1 fruit fly cellular context compared by ENCODE assay signal in the genomic region with DNA sequence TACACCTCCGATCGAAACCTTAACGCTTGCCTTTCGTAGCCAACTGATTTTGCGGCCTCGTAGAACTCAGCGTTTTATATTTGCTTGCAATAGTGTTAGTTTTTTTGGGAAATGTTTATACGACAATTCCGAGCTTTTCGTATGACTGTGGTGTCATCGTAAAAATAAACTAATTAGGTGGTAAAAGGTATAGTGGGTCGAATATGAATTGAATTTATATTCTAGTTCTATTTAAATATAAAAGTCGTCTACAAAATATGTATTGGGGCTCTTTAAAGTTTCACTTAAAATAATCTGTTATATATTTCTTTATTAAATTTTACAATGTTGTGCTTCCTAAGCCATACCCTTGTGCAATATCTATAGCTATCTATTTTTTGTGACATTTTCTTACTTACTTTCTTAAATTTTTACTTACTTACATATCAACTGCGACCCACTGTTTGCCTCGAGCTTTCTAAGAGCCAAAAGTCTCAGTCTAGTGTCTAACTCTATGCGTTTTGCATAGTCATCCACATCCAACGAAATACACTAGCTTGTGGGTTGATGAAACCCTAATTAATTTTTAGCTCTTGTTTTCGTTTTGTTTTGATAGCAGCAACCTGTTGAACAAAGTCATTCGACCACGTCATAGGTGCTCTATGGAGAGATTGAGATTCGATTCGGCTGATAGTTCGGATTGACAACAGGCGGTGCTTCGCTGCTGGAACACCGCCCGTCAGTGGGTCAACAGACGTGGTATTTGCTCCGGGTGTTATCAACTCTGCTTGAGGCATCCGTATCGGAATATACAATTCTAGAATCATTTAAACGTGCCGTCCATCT.
TF ChIP-seq lines count a peak whose summit lies in the region.

A gene (minus strand): TSS at position 51 of the 825 bp plus-strand sequence.

TF ChIP-seq in whole organism, embryonic, 481 proteins besides CTCF, POLR2A, EP300 and RAD21 (continued from another document and continues in another):
- TF ChIP-seq Side (GFP tag; optimal IDR thresholded peaks at IDR 0.05; lab: Kevin White, UChicago) = no peak
- no peak for TF ChIP-seq crol (GFP tag; IDR thresholded peaks at IDR 0.05; lab: Robert Waterston, UW)
- no peak for TF ChIP-seq CG13123 (GFP tag; optimal IDR thresholded peaks at IDR 0.05; lab: Kevin White, UChicago)
- TF ChIP-seq sna (GFP tag; IDR thresholded peaks at IDR 0.05; lab: Robert Waterston, UW; ENCODE audit: partially characterized antibody) = no peak
- TF ChIP-seq chn (GFP tag; optimal IDR thresholded peaks at IDR 0.05; lab: Kevin White, UChicago) = no peak
- TF ChIP-seq HLHmδ (GFP tag; optimal IDR thresholded peaks at IDR 0.05; lab: Kevin White, UChicago) = no peak
- peak; percentile 36 for TF ChIP-seq ewg (GFP tag; optimal IDR thresholded peaks at IDR 0.05; lab: Kevin White, UChicago)
- TF ChIP-seq Camta (GFP tag; optimal IDR thresholded peaks at IDR 0.05; lab: Kevin White, UChicago) = peak; percentile 4
- no peak; the same call in 1 of the 2 replicates for TF ChIP-seq ssp (GFP tag; IDR thresholded peaks at IDR 0.05; lab: Robert Waterston, UW)
- no peak for TF ChIP-seq gsb-n (tag; optimal IDR thresholded peaks at IDR 0.05; lab: Kevin White, UChicago)
- no peak for TF ChIP-seq Lhr (GFP tag; optimal IDR thresholded peaks at IDR 0.05; lab: Kevin White, UChicago)
- TF ChIP-seq sqz (GFP tag; optimal IDR thresholded peaks at IDR 0.05; lab: Kevin White, UChicago) = peak; percentile 52
- TF ChIP-seq Kr (GFP tag; optimal IDR thresholded peaks at IDR 0.05; lab: Kevin White, UChicago) = no peak
- TF ChIP-seq p53 (GFP tag; optimal IDR thresholded peaks at IDR 0.05; lab: Kevin White, UChicago) = no peak
- no peak for TF ChIP-seq CG12769 (tag; optimal IDR thresholded peaks at IDR 0.05; lab: Kevin White, UChicago)
- peak; percentile 76 for TF ChIP-seq fd3F (GFP tag; optimal IDR thresholded peaks at IDR 0.05; lab: Kevin White, UChicago)
- TF ChIP-seq CG31224 (GFP tag; IDR thresholded peaks at IDR 0.05; lab: Robert Waterston, UW) = peak; percentile 82
- TF ChIP-seq CG6689 (GFP tag; IDR thresholded peaks at IDR 0.05; lab: Robert Waterston, UW) = peak; percentile 82
- no peak; the same call in 2 of the 3 replicates for TF ChIP-seq CG14860 (GFP tag; IDR thresholded peaks at IDR 0.05; lab: Robert Waterston, UW; ENCODE audit: partially characterized antibody)
- TF ChIP-seq trh (GFP tag; optimal IDR thresholded peaks at IDR 0.05; lab: Kevin White, UChicago) = no peak
- TF ChIP-seq klu (GFP tag; IDR thresholded peaks at IDR 0.05; lab: Robert Waterston, UW) = no peak; the same call in 1 of the 2 replicates
- TF ChIP-seq ken (GFP tag; IDR thresholded peaks at IDR 0.05; lab: Robert Waterston, UW) = no peak
- TF ChIP-seq Sox100B (GFP tag; optimal IDR thresholded peaks at IDR 0.05; lab: Kevin White, UChicago) = peak; percentile 90
- no peak for TF ChIP-seq shn (GFP tag; optimal IDR thresholded peaks at IDR 0.05; lab: Kevin White, UChicago)
- no peak for TF ChIP-seq ab (GFP tag; optimal IDR thresholded peaks at IDR 0.05; lab: Kevin White, UChicago)
- TF ChIP-seq lilli (GFP tag; optimal IDR thresholded peaks at IDR 0.05; lab: Kevin White, UChicago) = peak; percentile 67
- no peak for TF ChIP-seq da (GFP tag; optimal IDR thresholded peaks at IDR 0.05; lab: Kevin White, UChicago)
- peak; percentile 50 for TF ChIP-seq CG3995 (GFP tag; optimal IDR thresholded peaks at IDR 0.05; lab: Kevin White, UChicago)
- TF ChIP-seq CG6791 (GFP tag; IDR thresholded peaks at IDR 0.05; lab: Robert Waterston, UW; ENCODE audit: partially characterized antibody) = no peak
- peak; percentile 89 for TF ChIP-seq CG13424 (tag; optimal IDR thresholded peaks at IDR 0.05; lab: Kevin White, UChicago)
- peak; percentile 64; the same call in 1 of the 2 replicates for TF ChIP-seq Oaz (GFP tag; IDR thresholded peaks at IDR 0.05; lab: Robert Waterston, UW)
- peak; percentile 86 for TF ChIP-seq CG9215 (GFP tag; IDR thresholded peaks at IDR 0.05; lab: Robert Waterston, UW)
- TF ChIP-seq sisA (GFP tag; IDR thresholded peaks at IDR 0.05; lab: Robert Waterston, UW) = peak; percentile 52
- TF ChIP-seq tgo (GFP tag; IDR thresholded peaks at IDR 0.05; lab: Robert Waterston, UW) = peak; percentile 70; the same call in 2 of the 3 replicates
- TF ChIP-seq Bdp1 (GFP tag; optimal IDR thresholded peaks at IDR 0.05; lab: Kevin White, UChicago) = no peak
- TF ChIP-seq CG2875 (GFP tag; optimal IDR thresholded peaks at IDR 0.05; lab: Kevin White, UChicago) = peak; percentile 39
- TF ChIP-seq CG4282 (GFP tag; optimal IDR thresholded peaks at IDR 0.05; lab: Kevin White, UChicago) = no peak
- TF ChIP-seq tup (GFP tag; optimal IDR thresholded peaks at IDR 0.05; lab: Kevin White, UChicago) = no peak
- peak; percentile 50 for TF ChIP-seq nau (GFP tag; optimal IDR thresholded peaks at IDR 0.05; lab: Kevin White, UChicago)
- no peak for TF ChIP-seq Elba2 (GFP tag; optimal IDR thresholded peaks at IDR 0.05; lab: Kevin White, UChicago)
- TF ChIP-seq ATbp (GFP tag; optimal IDR thresholded peaks at IDR 0.05; lab: Kevin White, UChicago) = peak; percentile 70
- peak; percentile 58 for TF ChIP-seq Usf (GFP tag; optimal IDR thresholded peaks at IDR 0.05; lab: Kevin White, UChicago)
- TF ChIP-seq CG8388 (GFP tag; optimal IDR thresholded peaks at IDR 0.05; lab: Kevin White, UChicago) = peak; percentile 60
- peak; percentile 91 for TF ChIP-seq PHDP (tag; optimal IDR thresholded peaks at IDR 0.05; lab: Kevin White, UChicago)
- TF ChIP-seq chm (GFP tag; IDR thresholded peaks at IDR 0.05; lab: Robert Waterston, UW) = peak; percentile 37; the same call in 1 of the 2 replicates
- TF ChIP-seq Hr3 (GFP tag; optimal IDR thresholded peaks at IDR 0.05; lab: Kevin White, UChicago) = peak; percentile 71
- no peak for TF ChIP-seq CG33557 (GFP tag; optimal IDR thresholded peaks at IDR 0.05; lab: Kevin White, UChicago)
- TF ChIP-seq ERR (GFP tag; optimal IDR thresholded peaks at IDR 0.05; lab: Kevin White, UChicago) = no peak
- peak; percentile 44; the same call in 1 of the 3 replicates for TF ChIP-seq CG2889 (GFP tag; IDR thresholded peaks at IDR 0.05; lab: Robert Waterston, UW)
- peak; percentile 15 for TF ChIP-seq tin (GFP tag; optimal IDR thresholded peaks at IDR 0.05; lab: Kevin White, UChicago)
- TF ChIP-seq Eip74EF (GFP tag; optimal IDR thresholded peaks at IDR 0.05; lab: Kevin White, UChicago) = peak in 1 of 2 experiments; percentile 69
- TF ChIP-seq CG15514 (GFP tag; optimal IDR thresholded peaks at IDR 0.05; lab: Kevin White, UChicago) = peak; percentile 75
- 0 out of 2 replicates have a peak, but pooled peaks have one; percentile 64 for TF ChIP-seq ham (GFP tag; IDR thresholded peaks at IDR 0.05; lab: Robert Waterston, UW)
- peak; percentile 73 for TF ChIP-seq Med (GFP tag; lab: Kevin White, UChicago)
- TF ChIP-seq schlank (tag; optimal IDR thresholded peaks at IDR 0.05; lab: Kevin White, UChicago) = peak; percentile 60
- peak; percentile 89 for TF ChIP-seq sens (GFP tag; lab: Kevin White, UChicago)
- TF ChIP-seq CG4404 (GFP tag; IDR thresholded peaks at IDR 0.05; lab: Robert Waterston, UW) = peak; percentile 63
- TF ChIP-seq CG7372 (GFP tag; IDR thresholded peaks at IDR 0.05; lab: Robert Waterston, UW) = peak; percentile 94
- TF ChIP-seq dpn (GFP tag; optimal IDR thresholded peaks at IDR 0.05; lab: Kevin White, UChicago) = peak; percentile 18 to 51
- TF ChIP-seq dati (GFP tag; IDR thresholded peaks at IDR 0.05; lab: Robert Waterston, UW) = no peak
- peak; percentile 53 for TF ChIP-seq zfh2 (GFP tag; optimal IDR thresholded peaks at IDR 0.05; lab: Kevin White, UChicago)
- TF ChIP-seq CG31365 (tag; optimal IDR thresholded peaks at IDR 0.05; lab: Kevin White, UChicago) = no peak
- TF ChIP-seq ranshi (GFP tag; IDR thresholded peaks at IDR 0.05; lab: Robert Waterston, UW) = peak; percentile 62; the same call in 1 of the 2 replicates
- TF ChIP-seq CG43689 (GFP tag; IDR thresholded peaks at IDR 0.05; lab: Robert Waterston, UW) = no peak
- no peak for TF ChIP-seq CG5953 (GFP tag; IDR thresholded peaks at IDR 0.05; lab: Robert Waterston, UW)
- TF ChIP-seq fu2 (GFP tag; optimal IDR thresholded peaks at IDR 0.05; lab: Kevin White, UChicago) = peak; percentile 24
- no peak for TF ChIP-seq Mad (GFP tag; optimal IDR thresholded peaks at IDR 0.05; lab: Kevin White, UChicago)
- TF ChIP-seq CG16779 (GFP tag; IDR thresholded peaks at IDR 0.05; lab: Robert Waterston, UW) = peak; percentile 69; the same call in 1 of the 2 replicates
- no peak for TF ChIP-seq nerfin-2 (GFP tag; IDR thresholded peaks at IDR 0.05; lab: Robert Waterston, UW; ENCODE audit: partially characterized antibody)
- TF ChIP-seq Ptx1 (GFP tag; IDR thresholded peaks at IDR 0.05; lab: Robert Waterston, UW) = peak; percentile 81
- TF ChIP-seq seq (GFP tag; IDR thresholded peaks at IDR 0.05; lab: Robert Waterston, UW) = peak; percentile 80
- TF ChIP-seq CG12104 (GFP tag; optimal IDR thresholded peaks at IDR 0.05; lab: Kevin White, UChicago) = peak; percentile 68
- TF ChIP-seq bigmax (GFP tag; optimal IDR thresholded peaks at IDR 0.05; lab: Kevin White, UChicago) = no peak
- no peak for TF ChIP-seq crc (GFP tag; optimal IDR thresholded peaks at IDR 0.05; lab: Kevin White, UChicago)
- no peak for TF ChIP-seq dmrt11E (tag; optimal IDR thresholded peaks at IDR 0.05; lab: Kevin White, UChicago)
- TF ChIP-seq CG1529 (GFP tag; optimal IDR thresholded peaks at IDR 0.05; lab: Kevin White, UChicago) = peak; percentile 7
- TF ChIP-seq maf-S (GFP tag; optimal IDR thresholded peaks at IDR 0.05; lab: Kevin White, UChicago) = no peak
- no peak for TF ChIP-seq zf30C (GFP tag; optimal IDR thresholded peaks at IDR 0.05; lab: Kevin White, UChicago)
- peak; percentile 68 for TF ChIP-seq CG13775 (GFP tag; optimal IDR thresholded peaks at IDR 0.05; lab: Kevin White, UChicago)
- TF ChIP-seq CG17829 (tag; optimal IDR thresholded peaks at IDR 0.05; lab: Kevin White, UChicago) = peak; percentile 82
- 0 out of 3 replicates have a peak, but pooled peaks have one; percentile 49 for TF ChIP-seq CG3726 (GFP tag; IDR thresholded peaks at IDR 0.05; lab: Robert Waterston, UW)
- TF ChIP-seq CG7357 (GFP tag; IDR thresholded peaks at IDR 0.05; lab: Robert Waterston, UW) = peak; percentile 69
- TF ChIP-seq CG9817 (tag; optimal IDR thresholded peaks at IDR 0.05; lab: Kevin White, UChicago) = peak; percentile 74
- no peak for TF ChIP-seq gfzf (GFP tag; optimal IDR thresholded peaks at IDR 0.05; lab: Kevin White, UChicago)
- no peak for TF ChIP-seq ems (GFP tag; optimal IDR thresholded peaks at IDR 0.05; lab: Kevin White, UChicago)
- peak; percentile 20; the same call in 1 of the 2 replicates for TF ChIP-seq CG8765 (GFP tag; IDR thresholded peaks at IDR 0.05; lab: Robert Waterston, UW)
- TF ChIP-seq gce (GFP tag; IDR thresholded peaks at IDR 0.05; lab: Robert Waterston, UW) = 0 out of 3 replicates have a peak, but pooled peaks have one; percentile 21
- TF ChIP-seq CG30431 (GFP tag; optimal IDR thresholded peaks at IDR 0.05; lab: Kevin White, UChicago) = no peak
- peak; percentile 95 for TF ChIP-seq exex (tag; optimal IDR thresholded peaks at IDR 0.05; lab: Kevin White, UChicago)
- no peak for TF ChIP-seq CG9797 (GFP tag; optimal IDR thresholded peaks at IDR 0.05; lab: Kevin White, UChicago)
- TF ChIP-seq CG11504 (tag; optimal IDR thresholded peaks at IDR 0.05; lab: Kevin White, UChicago) = peak; percentile 84
- TF ChIP-seq stc (GFP tag; IDR thresholded peaks at IDR 0.05; lab: Robert Waterston, UW) = peak; percentile 84
- no peak for TF ChIP-seq CG16863 (GFP tag; optimal IDR thresholded peaks at IDR 0.05; lab: Kevin White, UChicago)
- TF ChIP-seq Doc3 (GFP tag; IDR thresholded peaks at IDR 0.05; lab: Robert Waterston, UW; ENCODE audit: partially characterized antibody) = no peak
- TF ChIP-seq CG4617 (GFP tag; optimal IDR thresholded peaks at IDR 0.05; lab: Kevin White, UChicago; ENCODE audit: borderline replicate concordance) = no peak
- no peak for TF ChIP-seq hbn (GFP tag; IDR thresholded peaks at IDR 0.05; lab: Robert Waterston, UW; ENCODE audit: partially characterized antibody)
- no peak for TF ChIP-seq wor (GFP tag; IDR thresholded peaks at IDR 0.05; lab: Robert Waterston, UW)
- peak; percentile 15; the same call in 1 of the 3 replicates for TF ChIP-seq ci (GFP tag; IDR thresholded peaks at IDR 0.05; lab: Robert Waterston, UW)
- TF ChIP-seq CG3163 (GFP tag; optimal IDR thresholded peaks at IDR 0.05; lab: Kevin White, UChicago) = no peak
- peak; percentile 24 for TF ChIP-seq oc (tag; optimal IDR thresholded peaks at IDR 0.05; lab: Kevin White, UChicago)
- no peak for TF ChIP-seq HLH4C (GFP tag; IDR thresholded peaks at IDR 0.05; lab: Robert Waterston, UW; ENCODE audit: partially characterized antibody)
- peak; percentile 88 for TF ChIP-seq CG15269 (tag; optimal IDR thresholded peaks at IDR 0.05; lab: Kevin White, UChicago)
- peak; percentile 18 for TF ChIP-seq pnt (GFP tag; optimal IDR thresholded peaks at IDR 0.05; lab: Kevin White, UChicago)
- TF ChIP-seq Aef1 (GFP tag; IDR thresholded peaks at IDR 0.05; lab: Robert Waterston, UW) = peak; percentile 50; the same call in 2 of the 3 replicates
- no peak for TF ChIP-seq tll (GFP tag; optimal IDR thresholded peaks at IDR 0.05; lab: Kevin White, UChicago)
- TF ChIP-seq Hr51 (GFP tag; optimal IDR thresholded peaks at IDR 0.05; lab: Kevin White, UChicago) = peak in 1 of 2 experiments; percentile 91
- TF ChIP-seq BEAF-32 (GFP tag; optimal IDR thresholded peaks at IDR 0.05; lab: Kevin White, UChicago) = no peak
- TF ChIP-seq CG4360 (GFP tag; IDR thresholded peaks at IDR 0.05; lab: Robert Waterston, UW) = no peak
- TF ChIP-seq Hr39 (optimal IDR thresholded peaks at IDR 0.05; lab: Kevin White, UChicago) = no peak
- TF ChIP-seq Ets65A (GFP tag; lab: Kevin White, UChicago) = no peak
- TF ChIP-seq CG2199 (GFP tag; IDR thresholded peaks at IDR 0.05; lab: Robert Waterston, UW) = no peak
- no peak for TF ChIP-seq Xbp1 (GFP tag; optimal IDR thresholded peaks at IDR 0.05; lab: Kevin White, UChicago)
- TF ChIP-seq twi (tag; optimal IDR thresholded peaks at IDR 0.05; lab: Kevin White, UChicago) = peak; percentile 33
- TF ChIP-seq pzg (GFP tag; optimal IDR thresholded peaks at IDR 0.05; lab: Kevin White, UChicago) = peak; percentile 1
- TF ChIP-seq kah (GFP tag; optimal IDR thresholded peaks at IDR 0.05; lab: Kevin White, UChicago) = peak; percentile 57
- peak; percentile 80 for TF ChIP-seq phol (tag; optimal IDR thresholded peaks at IDR 0.05; lab: Kevin White, UChicago)
- TF ChIP-seq CG1792 (GFP tag; optimal IDR thresholded peaks at IDR 0.05; lab: Kevin White, UChicago) = no peak
- TF ChIP-seq sd (tag; optimal IDR thresholded peaks at IDR 0.05; lab: Kevin White, UChicago) = peak; percentile 35
- TF ChIP-seq CG10366 (GFP tag; IDR thresholded peaks at IDR 0.05; lab: Robert Waterston, UW) = peak; percentile 59
- TF ChIP-seq Ssrp (tag; optimal IDR thresholded peaks at IDR 0.05; lab: Kevin White, UChicago) = peak; percentile 47
- peak; percentile 66 for TF ChIP-seq Abd-B (GFP tag; optimal IDR thresholded peaks at IDR 0.05; lab: Kevin White, UChicago)
